Worm (Caenorhabditis elegans) whole organism, young adult: ENCODE results near the gene C43G2.3.
"Not testable (repeated sequence)": the region's sequence is repeated elsewhere in the genome, so short reads cannot be mapped to it uniquely, and the experiment has no call there.

Experiments
- B0019.2 ChIP-seq: fragments of 200-800 bp; sonication (Bioruptor generic); conservative IDR thresholded peaks from 2 replicates; pipeline ENCODE4 v1.3.6; 2022; ENCODE audit warnings: missing genetic modification reagents, missing genetic modification characterization, missing compliant biosample characterization
- B0035.1 ChIP-seq: sonication (generic microtip); optimal IDR thresholded peaks from 2 replicates; lab custom pipeline; 2016; ENCODE audit warnings: missing genetic modification characterization, mild to moderate bottlenecking, missing compliant biosample characterization, missing genotype, missing genetic modification reagents
- D2030.7 ChIP-seq: fragments of 200-800 bp; sonication (Bioruptor generic); IDR thresholded peaks from 2 replicates; pipeline ENCODE4 v1.3.6; 2022; ENCODE audit warnings: missing genetic modification reagents, missing genetic modification characterization, missing compliant biosample characterization
- F10E7.11 ChIP-seq: sonication (generic microtip); optimal IDR thresholded peaks from 2 replicates; lab custom pipeline; 2017; ENCODE audit warnings: mild to moderate bottlenecking, missing genetic modification characterization, moderate library complexity, missing compliant biosample characterization
- F57A8.1 ChIP-seq: fragments of 200-800 bp; sonication (Bioruptor generic); optimal IDR thresholded peaks from 2 replicates; lab custom pipeline; 2018; ENCODE audit warnings: mild to moderate bottlenecking, missing genetic modification characterization, moderate library complexity, missing compliant biosample characterization
- K11D2.4 ChIP-seq: fragments of 200-800 bp; sonication (Bioruptor generic); IDR thresholded peaks from 2 replicates; pipeline ENCODE4 v1.3.6; 2022; ENCODE audit warnings: missing genetic modification reagents, missing genetic modification characterization, missing compliant biosample characterization
- ama-1 ChIP-seq, 3 experiments: fragments of 150-350 bp in 1 of 3; sonication (generic microtip) in 2 of 3; optimal IDR thresholded peaks; 2 replicates each; lab custom pipeline; 2014 to 2018; ENCODE audit warnings: missing biosample characterization in 2 of 3, missing genetic modification characterization in 2 of 3, missing genetic modification reagents in 2 of 3
- atf-7 ChIP-seq: sonication (generic microtip); optimal IDR thresholded peaks from 2 replicates; lab custom pipeline; 2017; ENCODE audit warnings: mild to moderate bottlenecking, missing genetic modification characterization, missing compliant biosample characterization
- bed-1 ChIP-seq: fragments of 200-800 bp; sonication (Bioruptor generic); IDR thresholded peaks from 2 replicates; pipeline ENCODE4 v1.3.6; 2022; ENCODE audit warnings: missing genetic modification reagents, missing genetic modification characterization, missing compliant biosample characterization
- cebp-1 ChIP-seq, 2 experiments: fragments of 200-800 bp in 1 of 2; sonication (Bioruptor generic) in 1 of 2; sonication (generic microtip) in 1 of 2; IDR thresholded peaks in 1 of 2; optimal IDR thresholded peaks in 1 of 2; 2 replicates each; pipeline versions ENCODE4 v1.3.6 to Lab custom; 2017 to 2022; ENCODE audit warnings: missing compliant biosample characterization in 2 of 2, missing genetic modification characterization in 2 of 2, mild to moderate bottlenecking in 1 of 2, missing genetic modification reagents in 1 of 2, moderate library complexity in 1 of 2
- ceh-91 ChIP-seq: fragments of 200-800 bp; sonication (Bioruptor generic); IDR thresholded peaks from 2 replicates; pipeline ENCODE4 v1.3.6; 2022; ENCODE audit warnings: missing genetic modification reagents, missing genetic modification characterization, missing compliant biosample characterization
- egl-44 ChIP-seq: fragments of 200-800 bp; sonication (Bioruptor generic); IDR thresholded peaks from 2 replicates; pipeline ENCODE4 v1.3.6; 2022; ENCODE audit warnings: missing genetic modification reagents, missing genetic modification characterization, missing compliant biosample characterization
- egrh-3 ChIP-seq: fragments of 200-800 bp; sonication (Bioruptor generic); IDR thresholded peaks from 2 replicates; pipeline ENCODE4 v1.3.6; 2022; ENCODE audit warnings: missing genetic modification reagents, missing genetic modification characterization, missing compliant biosample characterization
- nfya-1 ChIP-seq: sonication (generic microtip); optimal IDR thresholded peaks from 2 replicates; lab custom pipeline; 2017; ENCODE audit warnings: antibody characterized with exemption, missing compliant biosample characterization, missing genetic modification characterization, borderline replicate concordance; ENCODE audit not compliant: insufficient read depth
- nhr-27 ChIP-seq: fragments of 200-800 bp; sonication (Bioruptor generic); optimal IDR thresholded peaks from 2 replicates; lab custom pipeline; 2018; ENCODE audit warnings: mild to moderate bottlenecking, missing genetic modification characterization, moderate library complexity, missing compliant biosample characterization
- nhr-80 ChIP-seq: sonication (generic microtip); optimal IDR thresholded peaks from 2 replicates; lab custom pipeline; 2016; ENCODE audit warnings: missing genetic modification characterization, missing compliant biosample characterization
- pbrm-1 ChIP-seq: fragments of 200-800 bp; sonication (Bioruptor generic); IDR thresholded peaks from 2 replicates; pipeline ENCODE4 v1.3.6; 2022; ENCODE audit warnings: missing genetic modification reagents, missing genetic modification characterization, missing compliant biosample characterization
- rec-8 ChIP-seq, 2 experiments: sonication (generic microtip); optimal IDR thresholded peaks; 2 replicates each; lab custom pipeline; 2016; ENCODE audit warnings: mild to moderate bottlenecking in 2 of 2, missing genetic modification characterization in 2 of 2, missing genetic modification reagents in 2 of 2, missing genotype in 2 of 2, missing biosample characterization in 1 of 2, missing compliant biosample characterization in 1 of 2, moderate library complexity in 1 of 2
- snpc-1.3 ChIP-seq: sonication (generic microtip); optimal IDR thresholded peaks from 2 replicates; lab custom pipeline; 2017; ENCODE audit warnings: missing genetic modification characterization, mild to moderate bottlenecking, missing compliant biosample characterization, antibody characterized with exemption, moderate library complexity, missing genotype, missing genetic modification reagents; ENCODE audit not compliant: insufficient read depth
- tbx-9 ChIP-seq: sonication (generic microtip); optimal IDR thresholded peaks from 2 replicates; lab custom pipeline; 2016; ENCODE audit warnings: borderline replicate concordance, missing genetic modification characterization, inconsistent platforms, missing compliant biosample characterization
- xnd-1 ChIP-seq: sonication (generic microtip); optimal IDR thresholded peaks from 2 replicates; lab custom pipeline; 2016; ENCODE audit warnings: missing genotype, missing genetic modification reagents, missing genetic modification characterization, missing compliant biosample characterization
- zim-3 ChIP-seq: sonication (generic microtip); optimal IDR thresholded peaks from 2 replicates; lab custom pipeline; 2017; ENCODE audit warnings: mild to moderate bottlenecking, missing genetic modification characterization, moderate library complexity, missing compliant biosample characterization
- ztf-3 ChIP-seq: fragments of 200-800 bp; sonication (Bioruptor generic); optimal IDR thresholded peaks from 2 replicates; lab custom pipeline; 2018; ENCODE audit warnings: mild to moderate bottlenecking, missing genetic modification characterization, missing compliant biosample characterization

The C43G2.3 gene

ce11 chrIV:6588080-6588613, 10.1 kb downstream of the C43G2.3 start (continued):
- no peak for TF ChIP-seq snpc-1.3 (tag; lab: Kevin White, UChicago)
- no peak for TF ChIP-seq nhr-27 (tag; lab: Kevin White, UChicago)
- no peak for TF ChIP-seq egl-44 (GFP tag; lab: Robert Waterston, UW)

- TF ChIP-seq nhr-80 (tag; lab: Kevin White, UChicago): peak; percentile 69
- no peak for TF ChIP-seq rec-8 (tag; optimal IDR thresholded peaks at IDR 0.05; lab: Kevin White, UChicago)
- TF ChIP-seq, all 124 proteins: peak for 1
Measured at ce11 chrIV:6590029-6590428, 12.0 kb downstream of the C43G2.3 start, which contains the start of the genes lec-11 and irld-7. Gene lec-11 (minus strand): TSS chrIV:6590154. Gene irld-7 (plus strand): TSS chrIV:6590360.

ce11 chrIV:6591010-6591746, 13.2 kb downstream of the C43G2.3 start, which contains the start of the genes nspb-1 and nspb-2:
Gene nspb-1 (minus strand): TSS chrIV:6591110.
Gene nspb-2 (plus strand): TSS chrIV:6591696.
- not testable (repeated sequence) for TF ChIP-seq nhr-27 (tag; lab: Kevin White, UChicago); xnd-1 (tag; lab: Kevin White, UChicago); bed-1 (GFP tag; lab: Robert Waterston, UW)

ce11 chrIV:6594871-6595270, 16.9 kb downstream of the C43G2.3 start, which contains the start of gene nspb-3:
Gene nspb-3 (minus strand): TSS chrIV:6594971.
- not testable (repeated sequence) for TF ChIP-seq zim-3 (tag; lab: Kevin White, UChicago); nfya-1 (tag; lab: Kevin White, UChicago); F57A8.1 (GFP tag; lab: Kevin White, UChicago)
- TF ChIP-seq, all 124 proteins: peak for 0; not testable (repeated sequence) for 124

- TF ChIP-seq pbrm-1 (GFP tag; lab: Robert Waterston, UW): no peak
- TF ChIP-seq zim-3 (tag; lab: Kevin White, UChicago): no peak
Measured at ce11 chrIV:6595912-6596311, 17.9 kb downstream of the C43G2.3 start, which contains the start of gene F38A5.22. Gene F38A5.22 (minus strand): TSS chrIV:6595940.

- TF ChIP-seq atf-7 (tag; lab: Kevin White, UChicago) (no peak), nhr-27 (tag; lab: Kevin White, UChicago) (no peak), ama-1 (optimal IDR thresholded peaks at IDR 0.05; lab: Kevin White, UChicago) (no peak), ama-1 (GFP tag; optimal IDR thresholded peaks at IDR 0.05; lab: Kevin White, UChicago) (no peak), D2030.7 (GFP tag; lab: Robert Waterston, UW) (no peak), B0035.1 (tag; lab: Kevin White, UChicago) (no peak), tbx-9 (tag; lab: Kevin White, UChicago) (no peak), cebp-1 (GFP tag; IDR thresholded peaks at IDR 0.05; lab: Robert Waterston, UW) (no peak), cebp-1 (tag; optimal IDR thresholded peaks at IDR 0.05; lab: Kevin White, UChicago) (no peak), egrh-3 (GFP tag; lab: Robert Waterston, UW) (no peak), ztf-3 (no peak), F10E7.11 (tag; lab: Kevin White, UChicago) (no peak), B0019.2 (GFP tag; lab: Robert Waterston, UW) (no peak)
Measured at ce11 chrIV:6597298-6597697, 19.3 kb downstream of the C43G2.3 start, which contains the start of gene F38A5.6. Gene F38A5.6 (minus strand): TSS chrIV:6597398.

- TF ChIP-seq B0035.1 (tag; lab: Kevin White, UChicago); ceh-91 (GFP tag; lab: Robert Waterston, UW); K11D2.4 (GFP tag; lab: Robert Waterston, UW): not testable (repeated sequence)
- TF ChIP-seq, all 124 proteins: peak for 0; not testable (repeated sequence) for 124
Measured at ce11 chrIV:6597918-6598317, 19.9 kb downstream of the C43G2.3 start, which contains the start of gene nspb-4. Gene nspb-4 (plus strand): TSS chrIV:6598218.
